Worm (Caenorhabditis elegans) whole organism, young adult: Measurements from ENCODE around the gene prp-3.

Experiments used
- B0336.3 ChIP-seq: fragments of 200-800 bp; sonication (Bioruptor generic); IDR thresholded peaks from 2 replicates; pipeline ENCODE4 v1.3.6; 2022; ENCODE audit warnings: missing genetic modification characterization, missing compliant biosample characterization
- F49E8.2 ChIP-seq: sonication (generic microtip); optimal IDR thresholded peaks from 3 replicates; lab custom pipeline; 2017; ENCODE audit warnings: missing genetic modification characterization, mild to moderate bottlenecking, missing compliant biosample characterization, antibody characterized with exemption, moderate library complexity; ENCODE audit not compliant: insufficient read depth
- K12H6.12 ChIP-seq: fragments of 200-800 bp; sonication (Bioruptor generic); optimal IDR thresholded peaks from 2 replicates; lab custom pipeline; 2018; ENCODE audit warnings: mild to moderate bottlenecking, missing genetic modification characterization, missing compliant biosample characterization
- ama-1 ChIP-seq, 3 experiments: fragments of 150-350 bp in 1 of 3; sonication (generic microtip) in 2 of 3; optimal IDR thresholded peaks; 2 replicates each; lab custom pipeline; 2014 to 2018; ENCODE audit warnings: missing biosample characterization in 2 of 3, missing genetic modification characterization in 2 of 3, missing genetic modification reagents in 2 of 3
- ceh-91 ChIP-seq: fragments of 200-800 bp; sonication (Bioruptor generic); IDR thresholded peaks from 2 replicates; pipeline ENCODE4 v1.3.6; 2022; ENCODE audit warnings: missing genetic modification reagents, missing genetic modification characterization, missing compliant biosample characterization
- sea-2 ChIP-seq: fragments of 200-800 bp; sonication (Bioruptor generic); IDR thresholded peaks from 2 replicates; pipeline ENCODE4 v1.3.6; 2022; ENCODE audit warnings: missing genetic modification characterization, missing compliant biosample characterization
- snpc-3.4 ChIP-seq: sonication (generic microtip); optimal IDR thresholded peaks from 2 replicates; lab custom pipeline; 2017; ENCODE audit warnings: missing genetic modification characterization, mild to moderate bottlenecking, missing compliant biosample characterization, antibody characterized with exemption, moderate library complexity, missing genotype, missing genetic modification reagents
- somi-1 ChIP-seq: fragments of 200-800 bp; sonication (Bioruptor generic); optimal IDR thresholded peaks from 2 replicates; lab custom pipeline; 2018; ENCODE audit warnings: mild to moderate bottlenecking, missing genetic modification characterization, missing compliant biosample characterization
- unc-62 ChIP-seq: fragments of 150-350 bp; optimal IDR thresholded peaks from 2 replicates; lab custom pipeline; 2014; ENCODE audit warnings: missing biosample characterization, missing genetic modification reagents, missing genetic modification characterization

ce11 chrIII:10464455-10464854 lies 36.7 kb upstream of the prp-3 start:
- TF ChIP-seq ceh-91 (GFP tag; lab: Robert Waterston, UW): no peak
- no peak for TF ChIP-seq sea-2 (GFP tag; lab: Robert Waterston, UW)
- TF ChIP-seq F49E8.2 (tag; lab: Kevin White, UChicago): no peak
- TF ChIP-seq somi-1: no peak
- TF ChIP-seq B0336.3: no peak
- no peak for TF ChIP-seq unc-62 (GFP tag; lab: Kevin White, UChicago)
- TF ChIP-seq snpc-3.4 (tag; lab: Kevin White, UChicago): no peak
- TF ChIP-seq K12H6.12 (tag; lab: Kevin White, UChicago): no peak
- TF ChIP-seq ama-1 (optimal IDR thresholded peaks at IDR 0.05; lab: Kevin White, UChicago): no peak
- TF ChIP-seq ama-1 (GFP tag; optimal IDR thresholded peaks at IDR 0.05; lab: Kevin White, UChicago): no peak
